Worm (Caenorhabditis elegans) whole organism, L1 larva: ENCODE results near the gene acr-18.

Source experiments
- C04F5.9 ChIP-seq: sonication (generic microtip); optimal IDR thresholded peaks from 2 replicates; lab custom pipeline; 2016; ENCODE audit warnings: missing genetic modification characterization, missing compliant biosample characterization
- C16A3.4 ChIP-seq: fragments of 150-350 bp; optimal IDR thresholded peaks from 2 replicates; lab custom pipeline; 2014; ENCODE audit warnings: missing biosample characterization, missing genetic modification characterization
- C34B4.2 ChIP-seq: sonication (generic microtip); optimal IDR thresholded peaks from 2 replicates; lab custom pipeline; 2017; ENCODE audit warnings: mild to moderate bottlenecking, missing genetic modification characterization, missing compliant biosample characterization
- aly-2 ChIP-seq: fragments of 150-350 bp; optimal IDR thresholded peaks from 2 replicates; lab custom pipeline; 2014; ENCODE audit warnings: missing biosample characterization, missing genetic modification characterization
- ama-1 ChIP-seq: fragments of 150-350 bp; optimal IDR thresholded peaks from 2 replicates; lab custom pipeline; 2014
- ceh-88 ChIP-seq: fragments of 200-800 bp; sonication (Bioruptor generic); IDR thresholded peaks from 2 replicates; pipeline ENCODE4 v1.3.6; 2022; ENCODE audit warnings: missing genetic modification characterization, missing compliant biosample characterization
- ceh-90 ChIP-seq: sonication (generic microtip); optimal IDR thresholded peaks from 2 replicates; lab custom pipeline; 2016; ENCODE audit warnings: missing genetic modification characterization, missing compliant biosample characterization
- ces-1 ChIP-seq: fragments of 150-350 bp; optimal IDR thresholded peaks from 2 replicates; lab custom pipeline; 2014; ENCODE audit warnings: missing biosample characterization, missing genetic modification reagents, missing genetic modification characterization
- dpl-1 ChIP-seq, 3 experiments: fragments of 150-350 bp in 2 of 3; sonication (generic microtip) in 1 of 3; optimal IDR thresholded peaks; 2 replicates each; lab custom pipeline; 2014 to 2017; ENCODE audit warnings: missing biosample characterization in 3 of 3, missing genetic modification characterization in 3 of 3, missing genetic modification reagents in 3 of 3
- efl-1 ChIP-seq, 4 experiments: fragments of 150-350 bp; optimal IDR thresholded peaks in 3 of 4; peaks in 1 of 4; 1 replicate in 1 of 4; 2 replicates in 3 of 4; lab custom pipeline; 2014; ENCODE audit warnings: missing biosample characterization in 2 of 4, missing genetic modification characterization in 2 of 4, missing genetic modification reagents in 2 of 4
- egl-13 ChIP-seq: sonication (generic microtip); optimal IDR thresholded peaks from 2 replicates; lab custom pipeline; 2016; ENCODE audit warnings: missing genotype, missing genetic modification reagents, missing genetic modification characterization, missing compliant biosample characterization
- fkh-10 ChIP-seq: sonication (generic microtip); optimal IDR thresholded peaks from 2 replicates; lab custom pipeline; 2017; ENCODE audit warnings: missing biosample characterization, missing genetic modification reagents, missing genetic modification characterization
- fkh-8 ChIP-seq: sonication (generic microtip); optimal IDR thresholded peaks from 2 replicates; lab custom pipeline; 2016; ENCODE audit warnings: mild to moderate bottlenecking, missing genetic modification characterization, missing compliant biosample characterization
- fos-1 ChIP-seq: fragments of 150-350 bp; optimal IDR thresholded peaks from 2 replicates; lab custom pipeline; 2014; ENCODE audit warnings: missing biosample characterization, missing genetic modification characterization
- irx-1 ChIP-seq: sonication (generic microtip); optimal IDR thresholded peaks from 2 replicates; lab custom pipeline; 2016; ENCODE audit warnings: missing genetic modification characterization, missing compliant biosample characterization
- jun-1 ChIP-seq: fragments of 150-350 bp; optimal IDR thresholded peaks from 2 replicates; lab custom pipeline; 2014; ENCODE audit warnings: missing biosample characterization, missing genetic modification reagents, missing genetic modification characterization
- lin-13 ChIP-seq: fragments of 150-350 bp; optimal IDR thresholded peaks from 2 replicates; lab custom pipeline; 2014; ENCODE audit warnings: missing biosample characterization, missing genetic modification reagents, missing genetic modification characterization
- lin-14 ChIP-seq: fragments of 200-800 bp; sonication (Bioruptor generic); optimal IDR thresholded peaks from 2 replicates; lab custom pipeline; 2018; ENCODE audit warnings: mild to moderate bottlenecking, missing genetic modification characterization, moderate library complexity, missing compliant biosample characterization
- lin-35 ChIP-seq, 2 experiments: fragments of 150-350 bp; optimal IDR thresholded peaks; 2 replicates each; lab custom pipeline; 2014; ENCODE audit warnings: missing biosample characterization in 2 of 2, missing genetic modification characterization in 2 of 2, missing genetic modification reagents in 2 of 2
- lin-39 ChIP-seq: fragments of 150-350 bp; optimal IDR thresholded peaks from 2 replicates; lab custom pipeline; 2014; ENCODE audit warnings: missing biosample characterization, missing genetic modification reagents, missing genetic modification characterization
- lir-3 ChIP-seq: sonication (generic microtip); optimal IDR thresholded peaks from 2 replicates; lab custom pipeline; 2016; ENCODE audit warnings: mild to moderate bottlenecking, missing genetic modification characterization, moderate library complexity, missing compliant biosample characterization; ENCODE audit not compliant: poor library complexity
- mdl-1 ChIP-seq, 2 experiments: fragments of 150-350 bp; optimal IDR thresholded peaks; 2 replicates each; lab custom pipeline; 2014 to 2017; ENCODE audit warnings: missing biosample characterization in 2 of 2, missing genetic modification characterization in 2 of 2, inconsistent platforms in 1 of 2
- mef-2 ChIP-seq: fragments of 150-350 bp; optimal IDR thresholded peaks from 2 replicates; lab custom pipeline; 2014; ENCODE audit warnings: missing biosample characterization, missing genetic modification characterization
- mep-1 ChIP-seq: fragments of 150-350 bp; optimal IDR thresholded peaks from 2 replicates; lab custom pipeline; 2014; ENCODE audit warnings: missing biosample characterization, missing genetic modification characterization
- nhr-11 ChIP-seq: fragments of 150-350 bp; optimal IDR thresholded peaks from 2 replicates; lab custom pipeline; 2014; ENCODE audit warnings: missing biosample characterization, missing genetic modification characterization
- nhr-237 ChIP-seq: fragments of 150-350 bp; optimal IDR thresholded peaks from 2 replicates; lab custom pipeline; 2014; ENCODE audit warnings: missing biosample characterization, missing genetic modification characterization
- nhr-28 ChIP-seq: fragments of 150-350 bp; optimal IDR thresholded peaks from 2 replicates; lab custom pipeline; 2014; ENCODE audit warnings: missing biosample characterization, missing genetic modification characterization
- nhr-47 ChIP-seq: sonication (generic microtip); optimal IDR thresholded peaks from 2 replicates; lab custom pipeline; 2016; ENCODE audit warnings: mild to moderate bottlenecking, missing genetic modification characterization, moderate library complexity, missing compliant biosample characterization
- nhr-71 ChIP-seq: sonication (generic microtip); optimal IDR thresholded peaks from 2 replicates; lab custom pipeline; 2016; ENCODE audit warnings: mild to moderate bottlenecking, missing genetic modification characterization, moderate library complexity, missing compliant biosample characterization
- nhr-76 ChIP-seq: sonication (generic microtip); optimal IDR thresholded peaks from 2 replicates; lab custom pipeline; 2017; ENCODE audit warnings: missing biosample characterization, missing genetic modification characterization
- nhr-77 ChIP-seq: fragments of 150-350 bp; optimal IDR thresholded peaks from 2 replicates; lab custom pipeline; 2014; ENCODE audit warnings: missing biosample characterization, missing genetic modification characterization
- nhr-84 ChIP-seq: sonication (generic microtip); optimal IDR thresholded peaks from 2 replicates; lab custom pipeline; 2017; ENCODE audit warnings: missing biosample characterization, missing genetic modification characterization
- pqm-1 ChIP-seq: sonication (generic microtip); optimal IDR thresholded peaks from 3 replicates; lab custom pipeline; 2017; ENCODE audit warnings: missing biosample characterization, missing genetic modification characterization
- rnt-1 ChIP-seq: sonication (generic microtip); optimal IDR thresholded peaks from 2 replicates; lab custom pipeline; 2016; ENCODE audit warnings: mild to moderate bottlenecking, missing genetic modification characterization, moderate library complexity, missing compliant biosample characterization
- skn-1 ChIP-seq: fragments of 150-350 bp; optimal IDR thresholded peaks from 2 replicates; lab custom pipeline; 2014; ENCODE audit warnings: missing biosample characterization, missing genetic modification characterization
- sox-4 ChIP-seq: sonication (generic microtip); optimal IDR thresholded peaks from 2 replicates; lab custom pipeline; 2016; ENCODE audit warnings: missing genetic modification characterization, missing compliant biosample characterization
- sup-37 ChIP-seq: fragments of 200-800 bp; sonication (Bioruptor generic); optimal IDR thresholded peaks from 2 replicates; lab custom pipeline; 2018; ENCODE audit warnings: mild to moderate bottlenecking, missing genetic modification characterization, missing compliant biosample characterization
- swsn-7 ChIP-seq: sonication (generic microtip); optimal IDR thresholded peaks from 2 replicates; lab custom pipeline; 2016; ENCODE audit warnings: missing genetic modification characterization, missing compliant biosample characterization
- unc-130 ChIP-seq: fragments of 150-350 bp; optimal IDR thresholded peaks from 2 replicates; lab custom pipeline; 2017; ENCODE audit warnings: missing biosample characterization, missing genetic modification characterization, inconsistent platforms
- unc-62 ChIP-seq: fragments of 150-350 bp; optimal IDR thresholded peaks from 2 replicates; lab custom pipeline; 2014; ENCODE audit warnings: missing biosample characterization, missing genetic modification reagents, missing genetic modification characterization
- unc-86 ChIP-seq: sonication (generic microtip); optimal IDR thresholded peaks from 2 replicates; lab custom pipeline; 2016; ENCODE audit warnings: missing genetic modification characterization, missing compliant biosample characterization
- vab-15 ChIP-seq: sonication (generic microtip); optimal IDR thresholded peaks from 2 replicates; lab custom pipeline; 2017; ENCODE audit warnings: missing genotype, mild to moderate bottlenecking, missing genetic modification characterization, missing compliant biosample characterization
- ztf-11 ChIP-seq, 2 experiments: sonication (generic microtip); optimal IDR thresholded peaks; 2 replicates each; lab custom pipeline; 2016 to 2017; ENCODE audit warnings: missing genetic modification characterization in 2 of 2, missing biosample characterization in 1 of 2, missing compliant biosample characterization in 1 of 2

Gene acr-18

ce11 chrV:15569702-15570430 is 10.9 kb upstream of the acr-18 start, which contains the start of gene lsm-5 (continued):
- peak; percentile 96 to 97 for TF ChIP-seq efl-1 (optimal IDR thresholded peaks at IDR 0.05; lab: Kevin White, UChicago)
- peak; percentile 95 to 99 for TF ChIP-seq efl-1 (GFP tag; optimal IDR thresholded peaks at IDR 0.05 in 1 of 2; lab: Kevin White, UChicago)
- TF ChIP-seq fos-1 (tag; lab: Kevin White, UChicago), result peak; percentile 11
- peak; percentile 5 for TF ChIP-seq unc-86
- TF ChIP-seq fkh-8 (tag; lab: Kevin White, UChicago), result peak; percentile 4
- no peak for TF ChIP-seq mef-2 (tag; lab: Kevin White, UChicago)
- TF ChIP-seq mdl-1 (tag; optimal IDR thresholded peaks at IDR 0.05; lab: Kevin White, UChicago), result peak in 1 of 2 experiments; percentile 26

- TF ChIP-seq ama-1 (lab: Kevin White, UChicago), result peak; percentile 13
- peak; percentile 3 for TF ChIP-seq lir-3 (tag; lab: Kevin White, UChicago)
- no peak for TF ChIP-seq nhr-71 (tag; lab: Kevin White, UChicago)
- TF ChIP-seq efl-1 (optimal IDR thresholded peaks at IDR 0.05; lab: Kevin White, UChicago), result no peak
- TF ChIP-seq efl-1 (GFP tag; optimal IDR thresholded peaks at IDR 0.05 in 1 of 2; lab: Kevin White, UChicago), result peak in 1 of 2 experiments; percentile 88
These were observed 9.4 kb upstream of the acr-18 start for ce11 chrV:15568381-15568780.

ce11 chrV:15567344-15567804 is 8.4 kb upstream of the acr-18 start, which contains the start of gene acs-2:
TSS of gene acs-2 (plus strand) at chrV:15567394.
- TF ChIP-seq nhr-47 (tag; lab: Kevin White, UChicago) (no peak), nhr-11 (tag; lab: Kevin White, UChicago) (no peak), fkh-10 (GFP tag; lab: Kevin White, UChicago) (no peak), unc-130 (tag; lab: Kevin White, UChicago) (no peak), aly-2 (tag; lab: Kevin White, UChicago) (no peak), sup-37 (no peak), lin-35 (GFP tag; optimal IDR thresholded peaks at IDR 0.05; lab: Kevin White, UChicago) (peak in 1 of 2 experiments; percentile 37), nhr-71 (tag; lab: Kevin White, UChicago) (no peak), efl-1 (optimal IDR thresholded peaks at IDR 0.05; lab: Kevin White, UChicago) (no peak), efl-1 (GFP tag; optimal IDR thresholded peaks at IDR 0.05 in 1 of 2; lab: Kevin White, UChicago) (peak in 1 of 2 experiments; percentile 85)

ce11 chrV:15566511-15567178 is 7.7 kb upstream of the acr-18 start:
- TF ChIP-seq lin-13 (GFP tag; lab: Kevin White, UChicago) (peak; percentile 74), ceh-90 (no peak), pqm-1 (peak; percentile 66), unc-62 (GFP tag; lab: Kevin White, UChicago) (no peak), nhr-28 (tag; lab: Kevin White, UChicago) (no peak), lin-14 (GFP tag; lab: Kevin White, UChicago) (peak; percentile 93), nhr-84 (no peak), dpl-1 (GFP tag; optimal IDR thresholded peaks at IDR 0.05; lab: Kevin White, UChicago) (peak; percentile 50 to 72 (median 66)), nhr-76 (tag; lab: Kevin White, UChicago) (no peak), mep-1 (tag; lab: Kevin White, UChicago) (peak; percentile 80), sup-37 (peak; percentile 53), rnt-1 (tag; lab: Kevin White, UChicago) (peak; percentile 84), ceh-88 (peak; percentile 53; the same call in 1 of the 2 replicates), sox-4 (tag; lab: Kevin White, UChicago) (peak; percentile 67), nhr-77 (tag; lab: Kevin White, UChicago) (peak; percentile 17), fkh-10 (GFP tag; lab: Kevin White, UChicago) (no peak), lir-3 (tag; lab: Kevin White, UChicago) (peak; percentile 71), ztf-11 (tag; optimal IDR thresholded peaks at IDR 0.05; lab: Kevin White, UChicago) (peak in 1 of 2 experiments; percentile 48), nhr-237 (no peak), irx-1 (tag; lab: Kevin White, UChicago) (peak; percentile 52), swsn-7 (peak; percentile 66), jun-1 (tag; lab: Kevin White, UChicago) (peak; percentile 71), C04F5.9 (peak; percentile 43), C16A3.4 (peak; percentile 93), lin-39 (tag; lab: Kevin White, UChicago) (peak; percentile 70), ces-1 (GFP tag; lab: Kevin White, UChicago) (no peak), egl-13 (tag; lab: Kevin White, UChicago) (no peak), vab-15 (tag; lab: Kevin White, UChicago) (no peak), C34B4.2 (tag; lab: Kevin White, UChicago) (no peak), skn-1 (peak; percentile 53)
